Fruit fly (Drosophila melanogaster) whole organism, embryonic: ENCODE measurements around the gene IntS6.

Experiments used
- Abd-B ChIP-seq: fragments of 200-800 bp; sonication (Bioruptor generic); optimal IDR thresholded peaks from 2 replicates; lab custom pipeline; 2018; ENCODE audit warnings: missing biosample characterization, mild to moderate bottlenecking, missing genetic modification characterization, moderate library complexity
- BEAF-32 ChIP-seq: fragments of 200-800 bp; sonication (Bioruptor generic); optimal IDR thresholded peaks from 3 replicates; lab custom pipeline; 2017; ENCODE audit warnings: missing biosample characterization, missing genetic modification characterization, mild to moderate bottlenecking, moderate library complexity, missing genetic modification reagents
- CG1024 ChIP-seq: fragments of 200-800 bp; sonication (Bioruptor generic); IDR thresholded peaks from 2 replicates; pipeline ENCODE4 v1.3.6; 2022; ENCODE audit warnings: missing biosample characterization, missing genetic modification characterization
- CG10979 ChIP-seq: fragments of 200-800 bp; sonication (Bioruptor generic); optimal IDR thresholded peaks from 2 replicates; lab custom pipeline; 2018; ENCODE audit warnings: missing biosample characterization, mild to moderate bottlenecking, missing genetic modification characterization, moderate library complexity
- CG12769 ChIP-seq: fragments of 200-800 bp; sonication (Bioruptor generic); optimal IDR thresholded peaks from 2 replicates; lab custom pipeline; 2019; ENCODE audit warnings: missing biosample characterization, mild to moderate bottlenecking, missing genetic modification characterization, moderate library complexity
- CG13296 ChIP-seq: fragments of 200-800 bp; sonication (Bioruptor generic); optimal IDR thresholded peaks from 3 replicates; lab custom pipeline; 2018; ENCODE audit warnings: missing biosample characterization, mild to moderate bottlenecking, missing genetic modification characterization
- CG17328 ChIP-seq: fragments of 200-800 bp; sonication (Bioruptor generic); IDR thresholded peaks from 2 replicates; pipeline ENCODE4 v1.3.6; 2022; ENCODE audit warnings: missing biosample characterization, missing genetic modification characterization
- CG17802 ChIP-seq: fragments of 200-800 bp; sonication (Bioruptor generic); optimal IDR thresholded peaks from 2 replicates; lab custom pipeline; 2018; ENCODE audit warnings: missing biosample characterization, mild to moderate bottlenecking, missing genetic modification characterization, moderate library complexity
- CG18476 ChIP-seq: fragments of 200-800 bp; sonication (Bioruptor generic); optimal IDR thresholded peaks from 2 replicates; lab custom pipeline; 2016; ENCODE audit warnings: missing biosample characterization, mild to moderate bottlenecking, missing genetic modification characterization
- CG33557 ChIP-seq: fragments of 200-800 bp; sonication (Bioruptor generic); optimal IDR thresholded peaks from 2 replicates; lab custom pipeline; 2019; ENCODE audit warnings: missing biosample characterization, mild to moderate bottlenecking, missing genetic modification characterization, moderate library complexity
- CG34376 ChIP-seq: fragments of 200-800 bp; sonication (Bioruptor generic); optimal IDR thresholded peaks from 2 replicates; lab custom pipeline; 2018; ENCODE audit warnings: missing biosample characterization, mild to moderate bottlenecking, missing genetic modification characterization
- CG42726 ChIP-seq: fragments of 200-800 bp; sonication (Bioruptor generic); IDR thresholded peaks from 2 replicates; pipeline ENCODE4 v1.3.6; 2022; ENCODE audit warnings: missing biosample characterization, missing genetic modification characterization; ENCODE audit not compliant: partially characterized antibody
- CG4360 ChIP-seq: fragments of 200-800 bp; sonication (Bioruptor generic); IDR thresholded peaks from 2 replicates; pipeline ENCODE4 v1.3.6; 2022; ENCODE audit warnings: missing biosample characterization, missing genetic modification characterization
- CG4707 ChIP-seq: fragments of 200-800 bp; sonication (Bioruptor generic); optimal IDR thresholded peaks from 2 replicates; lab custom pipeline; 2018; ENCODE audit warnings: missing biosample characterization, mild to moderate bottlenecking, missing genetic modification characterization, moderate library complexity
- CG4854 ChIP-seq: fragments of 200-800 bp; sonication (Bioruptor generic); optimal IDR thresholded peaks from 2 replicates; lab custom pipeline; 2016; ENCODE audit warnings: missing biosample characterization, missing genetic modification characterization, inconsistent platforms
- CG6175 ChIP-seq: fragments of 200-800 bp; sonication (Bioruptor generic); IDR thresholded peaks from 3 replicates; pipeline ENCODE4 v1.3.6; 2022; ENCODE audit warnings: missing biosample characterization, missing genetic modification characterization
- CG6272 ChIP-seq: fragments of 200-800 bp; sonication (Bioruptor generic); IDR thresholded peaks from 2 replicates; pipeline ENCODE4 v1.3.6; 2022; ENCODE audit warnings: missing biosample characterization, missing genetic modification characterization
- CG6765 ChIP-seq: fragments of 200-800 bp; sonication (Bioruptor generic); optimal IDR thresholded peaks from 3 replicates; lab custom pipeline; 2017; ENCODE audit warnings: missing biosample characterization, mild to moderate bottlenecking, missing genetic modification characterization
- CG6813 ChIP-seq: fragments of 200-800 bp; sonication (Bioruptor generic); optimal IDR thresholded peaks from 2 replicates; lab custom pipeline; 2017; ENCODE audit warnings: missing biosample characterization, missing genetic modification characterization, mild to moderate bottlenecking, moderate library complexity, missing genetic modification reagents
- CG8944 ChIP-seq: fragments of 200-800 bp; sonication (Bioruptor generic); optimal IDR thresholded peaks from 3 replicates; lab custom pipeline; 2016; ENCODE audit warnings: missing biosample characterization, missing genetic modification characterization
- CG9609 ChIP-seq: fragments of 200-800 bp; sonication (Bioruptor generic); optimal IDR thresholded peaks from 3 replicates; lab custom pipeline; 2016; ENCODE audit warnings: missing biosample characterization, missing genetic modification characterization
- CHES-1-like ChIP-seq: fragments of 200-800 bp; sonication (Bioruptor generic); optimal IDR thresholded peaks from 2 replicates; lab custom pipeline; 2016; ENCODE audit warnings: missing biosample characterization, missing genetic modification characterization
- CTCF ChIP-seq: fragments of 200-800 bp; sonication (Bioruptor generic); optimal IDR thresholded peaks from 2 replicates; lab custom pipeline; 2017; ENCODE audit warnings: missing biosample characterization, mild to moderate bottlenecking, missing genetic modification characterization, moderate library complexity
- CkIIα-i1 ChIP-seq: fragments of 200-800 bp; sonication (Bioruptor generic); IDR thresholded peaks from 2 replicates; pipeline ENCODE4 v1.3.6; 2022; ENCODE audit warnings: missing biosample characterization, missing genetic modification characterization
- D19B ChIP-seq: fragments of 200-800 bp; sonication (Bioruptor generic); optimal IDR thresholded peaks from 2 replicates; lab custom pipeline; 2017; ENCODE audit warnings: missing biosample characterization, mild to moderate bottlenecking, missing genetic modification characterization
- Dip2 ChIP-seq: fragments of 200-800 bp; sonication (Bioruptor generic); IDR thresholded peaks from 2 replicates; pipeline ENCODE4 v1.3.6; 2022; ENCODE audit warnings: missing biosample characterization, missing genetic modification characterization
- Dip3 ChIP-seq: fragments of 200-800 bp; sonication (Bioruptor generic); optimal IDR thresholded peaks from 3 replicates; lab custom pipeline; 2016; ENCODE audit warnings: missing biosample characterization, missing genetic modification characterization
- Ets65A ChIP-seq: fragments of 200-800 bp; sonication (Bioruptor generic); peaks from one replicate; lab custom pipeline; 2016; ENCODE audit warnings: missing biosample characterization, missing genetic modification characterization
- MBD-R2 ChIP-seq: fragments of 200-800 bp; sonication (Bioruptor generic); IDR thresholded peaks from 2 replicates; pipeline ENCODE4 v1.3.6; 2022; ENCODE audit warnings: missing biosample characterization, missing genetic modification characterization
- MTF-1 ChIP-seq: fragments of 200-800 bp; sonication (Bioruptor generic); optimal IDR thresholded peaks from 2 replicates; lab custom pipeline; 2018; ENCODE audit warnings: missing biosample characterization, mild to moderate bottlenecking, missing genetic modification characterization, borderline replicate concordance
- Side ChIP-seq: fragments of 200-800 bp; sonication (Bioruptor generic); optimal IDR thresholded peaks from 2 replicates; lab custom pipeline; 2016; ENCODE audit warnings: missing biosample characterization, missing genetic modification characterization
- Spps ChIP-seq: fragments of 200-800 bp; sonication (Bioruptor generic); optimal IDR thresholded peaks from 2 replicates; lab custom pipeline; 2018; ENCODE audit warnings: missing biosample characterization, mild to moderate bottlenecking, missing genetic modification characterization
- Sry-β ChIP-seq: fragments of 200-800 bp; sonication (Bioruptor generic); optimal IDR thresholded peaks from 2 replicates; lab custom pipeline; 2018; ENCODE audit warnings: missing biosample characterization, mild to moderate bottlenecking, missing genetic modification characterization, moderate library complexity
- crc ChIP-seq: fragments of 200-800 bp; sonication (Bioruptor generic); optimal IDR thresholded peaks from 2 replicates; lab custom pipeline; 2016; ENCODE audit warnings: missing biosample characterization, missing genetic modification characterization
- dan ChIP-seq: fragments of 200-800 bp; sonication (Bioruptor generic); IDR thresholded peaks from 2 replicates; pipeline ENCODE4 v1.3.6; 2022; ENCODE audit warnings: missing biosample characterization, missing genetic modification characterization
- fd102C ChIP-seq: fragments of 200-800 bp; sonication (Bioruptor generic); optimal IDR thresholded peaks from 2 replicates; lab custom pipeline; 2018; ENCODE audit warnings: missing biosample characterization, mild to moderate bottlenecking, missing genetic modification characterization, moderate library complexity
- gcm2 ChIP-seq: fragments of 200-800 bp; sonication (Bioruptor generic); optimal IDR thresholded peaks from 2 replicates; lab custom pipeline; 2016; ENCODE audit warnings: missing biosample characterization, missing genetic modification characterization
- her ChIP-seq: fragments of 200-800 bp; sonication (Bioruptor generic); optimal IDR thresholded peaks from 2 replicates; lab custom pipeline; 2016; ENCODE audit warnings: missing biosample characterization, missing genetic modification characterization
- jing ChIP-seq: fragments of 200-800 bp; sonication (Bioruptor generic); optimal IDR thresholded peaks from 2 replicates; lab custom pipeline; 2018; ENCODE audit warnings: missing biosample characterization, mild to moderate bottlenecking, missing genetic modification characterization
- maf-S ChIP-seq: fragments of 200-800 bp; sonication (Bioruptor generic); optimal IDR thresholded peaks from 2 replicates; lab custom pipeline; 2016; ENCODE audit warnings: missing biosample characterization, missing genetic modification characterization
- onecut ChIP-seq: fragments of 200-800 bp; sonication (Bioruptor generic); IDR thresholded peaks from 2 replicates; pipeline ENCODE4 v1.3.6; 2022; ENCODE audit warnings: missing biosample characterization, missing genetic modification characterization
- p53 ChIP-seq: fragments of 200-800 bp; sonication (Bioruptor generic); optimal IDR thresholded peaks from 2 replicates; lab custom pipeline; 2016; ENCODE audit warnings: missing biosample characterization, missing genetic modification characterization
- pho ChIP-seq: fragments of 200-800 bp; sonication (Bioruptor generic); optimal IDR thresholded peaks from 2 replicates; lab custom pipeline; 2016; ENCODE audit warnings: missing biosample characterization, missing genetic modification characterization
- repo ChIP-seq: fragments of 200-800 bp; sonication (Bioruptor generic); optimal IDR thresholded peaks from 2 replicates; lab custom pipeline; 2016; ENCODE audit warnings: missing biosample characterization, missing genetic modification characterization
- ro ChIP-seq: fragments of 200-800 bp; sonication (Bioruptor generic); IDR thresholded peaks from 2 replicates; pipeline ENCODE4 v1.3.6; 2022; ENCODE audit warnings: missing biosample characterization, missing genetic modification characterization
- sob ChIP-seq: fragments of 200-800 bp; sonication (Bioruptor generic); IDR thresholded peaks from 2 replicates; pipeline ENCODE4 v1.3.6; 2022; ENCODE audit warnings: missing biosample characterization, missing genetic modification characterization
- sr ChIP-seq: fragments of 200-800 bp; sonication (Bioruptor generic); IDR thresholded peaks from 3 replicates; pipeline ENCODE4 v1.3.6; 2022; ENCODE audit warnings: missing biosample characterization, missing genetic modification characterization
- stc ChIP-seq: fragments of 200-800 bp; sonication (Bioruptor generic); IDR thresholded peaks from 2 replicates; pipeline ENCODE4 v1.3.6; 2022; ENCODE audit warnings: missing biosample characterization, missing genetic modification characterization
- stwl ChIP-seq: fragments of 200-800 bp; sonication (Bioruptor generic); optimal IDR thresholded peaks from 3 replicates; lab custom pipeline; 2018; ENCODE audit warnings: missing biosample characterization, mild to moderate bottlenecking, missing genetic modification characterization, moderate library complexity
- tna ChIP-seq: fragments of 200-800 bp; sonication (Bioruptor generic); IDR thresholded peaks from 2 replicates; pipeline ENCODE4 v1.3.6; 2022; ENCODE audit warnings: missing biosample characterization, missing genetic modification characterization; ENCODE audit not compliant: partially characterized antibody
- ttk ChIP-seq: fragments of 200-800 bp; sonication (Bioruptor generic); IDR thresholded peaks from 2 replicates; pipeline ENCODE4 v2.1.2; 2022; ENCODE audit warnings: missing biosample characterization, missing genetic modification characterization
- z ChIP-seq: fragments of 200-800 bp; sonication (Bioruptor generic); IDR thresholded peaks from 3 replicates; pipeline ENCODE4 v1.3.6; 2022; ENCODE audit warnings: missing biosample characterization, missing genetic modification characterization
- zf30C ChIP-seq: fragments of 200-800 bp; sonication (Bioruptor generic); optimal IDR thresholded peaks from 3 replicates; lab custom pipeline; 2018; ENCODE audit warnings: missing biosample characterization, mild to moderate bottlenecking, missing genetic modification characterization

Gene IntS6

DNA sequence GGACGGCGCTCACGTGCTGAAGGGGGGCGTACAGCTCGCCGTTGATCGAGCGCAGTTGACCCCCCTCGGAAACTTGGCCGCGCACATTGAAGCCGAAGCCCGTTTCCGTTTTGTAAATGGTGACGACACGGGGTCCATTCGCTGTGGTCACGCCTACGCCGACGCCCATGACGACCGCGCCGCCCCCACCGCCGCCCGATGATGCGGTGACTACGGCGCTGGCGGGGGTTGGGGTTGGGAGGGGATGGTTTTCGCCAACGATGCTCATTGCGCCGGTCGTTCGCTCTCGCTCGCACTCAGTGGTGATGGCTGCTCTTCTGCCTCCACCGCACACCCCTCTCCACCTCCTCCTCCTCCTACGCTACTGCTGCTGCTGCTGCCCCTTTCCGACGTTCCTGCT lies 9.9 kb downstream of the IntS6 start (continued):
- TF ChIP-seq CG8944 (GFP tag; lab: Kevin White, UChicago) (no peak), her (GFP tag; lab: Kevin White, UChicago) (no peak), CG6272 (GFP tag; lab: Robert Waterston, UW) (peak; percentile 38; the same call in 1 of the 2 replicates), CG4360 (no peak), CG6765 (GFP tag; lab: Kevin White, UChicago) (peak; percentile 8), CG4854 (GFP tag; lab: Kevin White, UChicago) (no peak), Spps (tag; lab: Kevin White, UChicago) (no peak), tna (no peak), maf-S (no peak), z (GFP tag; lab: Robert Waterston, UW) (no peak), Abd-B (no peak), onecut (GFP tag; lab: Robert Waterston, UW) (no peak), CG10979 (no peak), Sry-β (GFP tag; lab: Kevin White, UChicago) (no peak), sr (GFP tag; lab: Robert Waterston, UW) (peak; percentile 82; the same call in 2 of the 3 replicates), ro (GFP tag; lab: Robert Waterston, UW) (no peak), p53 (GFP tag; lab: Kevin White, UChicago) (no peak), CG17328 (no peak), CG12769 (tag; lab: Kevin White, UChicago) (peak; percentile 76), CG17802 (no peak), CTCF (GFP tag; lab: Kevin White, UChicago) (no peak), Dip2 (GFP tag; lab: Robert Waterston, UW) (no peak), CG42726 (no peak), MBD-R2 (GFP tag; lab: Robert Waterston, UW) (0 out of 2 replicates have a peak, but pooled peaks have one; percentile 35), CG9609 (no peak), CkIIα-i1 (GFP tag; lab: Robert Waterston, UW) (no peak), gcm2 (GFP tag; lab: Kevin White, UChicago) (no peak), zf30C (no peak), CG6175 (GFP tag; lab: Robert Waterston, UW) (peak; percentile 41; the same call in 1 of the 3 replicates), stc (GFP tag; lab: Robert Waterston, UW) (no peak), CG34376 (GFP tag; lab: Kevin White, UChicago) (no peak), stwl (tag; lab: Kevin White, UChicago) (no peak), BEAF-32 (GFP tag; lab: Kevin White, UChicago) (no peak), ttk (GFP tag; lab: Robert Waterston, UW) (peak; percentile 33; the same call in 1 of the 2 replicates), Dip3 (GFP tag; lab: Kevin White, UChicago) (no peak), repo (GFP tag; lab: Kevin White, UChicago) (no peak), Side (GFP tag; lab: Kevin White, UChicago) (no peak), sob (GFP tag; lab: Robert Waterston, UW) (0 out of 2 replicates have a peak, but pooled peaks have one; percentile 12), crc (GFP tag; lab: Kevin White, UChicago) (no peak), CG13296 (GFP tag; lab: Kevin White, UChicago) (no peak), CG6813 (GFP tag; lab: Kevin White, UChicago) (peak; percentile 41), MTF-1 (GFP tag; lab: Kevin White, UChicago) (no peak), CG1024 (GFP tag; lab: Robert Waterston, UW) (no peak), CG4707 (GFP tag; lab: Kevin White, UChicago) (no peak), CG33557 (GFP tag; lab: Kevin White, UChicago) (no peak), fd102C (no peak), CHES-1-like (no peak), dan (GFP tag; lab: Robert Waterston, UW) (no peak), D19B (GFP tag; lab: Kevin White, UChicago) (no peak), pho (GFP tag; lab: Kevin White, UChicago) (no peak), Ets65A (GFP tag; lab: Kevin White, UChicago) (peak; percentile 12), jing (GFP tag; lab: Kevin White, UChicago) (no peak), CG18476 (GFP tag; lab: Kevin White, UChicago) (no peak)
